Fruit fly (Drosophila melanogaster): ENCODE data around the gene CG15544.

Gene CG15544

dm6 chr3R:30813903-30814339, 13.7 kb upstream of the CG15544 start (continued):
- peak; percentile 36 for TF ChIP-seq Neu2 (GFP tag; optimal IDR thresholded peaks at IDR 0.05; ENCODE audit: borderline replicate concordance)
- TF ChIP-seq Mes4 (GFP tag; optimal IDR thresholded peaks at IDR 0.05) = peak; percentile 68
- peak; percentile 91 for TF ChIP-seq CG7839 (tag; optimal IDR thresholded peaks at IDR 0.05)
- TF ChIP-seq NC2α (GFP tag; optimal IDR thresholded peaks at IDR 0.05) = peak; percentile 61
- TF ChIP-seq CG4404 (GFP tag; IDR thresholded peaks at IDR 0.05) = peak; percentile 54
- peak; percentile 69 for TF ChIP-seq jing (GFP tag; optimal IDR thresholded peaks at IDR 0.05)
- no peak for TF ChIP-seq Scr (GFP tag; IDR thresholded peaks at IDR 0.05; ENCODE audit: partially characterized antibody)
- no peak for TF ChIP-seq CG42726 (GFP tag; IDR thresholded peaks at IDR 0.05; ENCODE audit: partially characterized antibody)
- peak; percentile 49 for TF ChIP-seq sima (GFP tag; optimal IDR thresholded peaks at IDR 0.05)
- TF ChIP-seq CG6854 (GFP tag; optimal IDR thresholded peaks at IDR 0.05) = peak; percentile 69
- TF ChIP-seq CG7357 (GFP tag; IDR thresholded peaks at IDR 0.05) = peak; percentile 80
- no peak for TF ChIP-seq Usf (GFP tag; optimal IDR thresholded peaks at IDR 0.05)
- TF ChIP-seq mld (GFP tag; IDR thresholded peaks at IDR 0.05; ENCODE audit: partially characterized antibody) = no peak
- TF ChIP-seq onecut (GFP tag; IDR thresholded peaks at IDR 0.05) = peak; percentile 78
- peak; percentile 85 for TF ChIP-seq Vsx1 (GFP tag; optimal IDR thresholded peaks at IDR 0.05)
- TF ChIP-seq stc (GFP tag; IDR thresholded peaks at IDR 0.05) = peak; percentile 89
- TF ChIP-seq GATAe (GFP tag; conservative IDR thresholded peaks at IDR 0.05) = no peak
- TF ChIP-seq CG17829 (tag; optimal IDR thresholded peaks at IDR 0.05) = peak; percentile 91
- peak; percentile 86 for TF ChIP-seq CG6689 (GFP tag; IDR thresholded peaks at IDR 0.05)
- peak; percentile 5 for TF ChIP-seq mirr (GFP tag; optimal IDR thresholded peaks at IDR 0.05)
- no peak for TF ChIP-seq Tbp (GFP tag; optimal IDR thresholded peaks at IDR 0.05)
- peak in 1 of 2 experiments; percentile 92 for TF ChIP-seq bsh (GFP tag; optimal IDR thresholded peaks at IDR 0.05)
- TF ChIP-seq D19A (tag; optimal IDR thresholded peaks at IDR 0.05) = peak; percentile 74
- peak; percentile 86 for TF ChIP-seq kni (GFP tag; optimal IDR thresholded peaks at IDR 0.05)
- peak; percentile 66 for TF ChIP-seq ewg (GFP tag; optimal IDR thresholded peaks at IDR 0.05)
- peak; percentile 82 for TF ChIP-seq eyg (GFP tag; optimal IDR thresholded peaks at IDR 0.05)
- TF ChIP-seq CG10321 (GFP tag; IDR thresholded peaks at IDR 0.05) = peak; percentile 48; the same call in 1 of the 2 replicates
- peak; percentile 70 for TF ChIP-seq CG18476 (GFP tag; optimal IDR thresholded peaks at IDR 0.05)
- peak; percentile 45 for TF ChIP-seq CG4360 (GFP tag; IDR thresholded peaks at IDR 0.05)
- TF ChIP-seq CG30403 (GFP tag; optimal IDR thresholded peaks at IDR 0.05) = peak; percentile 87
- TF ChIP-seq HLH54F (GFP tag; optimal IDR thresholded peaks at IDR 0.05) = peak; percentile 49
- TF ChIP-seq E2f2 (GFP tag; IDR thresholded peaks at IDR 0.05) = peak; percentile 62
- peak; percentile 86 for TF ChIP-seq Oli (tag; optimal IDR thresholded peaks at IDR 0.05)
- peak; percentile 64 for TF ChIP-seq CG5953 (GFP tag; IDR thresholded peaks at IDR 0.05)
- no peak for TF ChIP-seq hth (optimal IDR thresholded peaks at IDR 0.05)
- peak; percentile 92 for TF ChIP-seq CG1603 (tag; optimal IDR thresholded peaks at IDR 0.05)
- peak; percentile 75 for TF ChIP-seq CG11398 (GFP tag; optimal IDR thresholded peaks at IDR 0.05)
- TF ChIP-seq tna (GFP tag; IDR thresholded peaks at IDR 0.05; ENCODE audit: partially characterized antibody) = no peak
- peak; percentile 77 for TF ChIP-seq CoRest (tag; optimal IDR thresholded peaks at IDR 0.05)
- TF ChIP-seq sug (tag; optimal IDR thresholded peaks at IDR 0.05) = peak; percentile 52
- peak; percentile 74 for TF ChIP-seq CG6683 (GFP tag; optimal IDR thresholded peaks at IDR 0.05)
- peak; percentile 68 for TF ChIP-seq CG1024 (GFP tag; IDR thresholded peaks at IDR 0.05)
- TF ChIP-seq CG8388 (GFP tag; optimal IDR thresholded peaks at IDR 0.05) = peak; percentile 88
- no peak for TF ChIP-seq ato (GFP tag; IDR thresholded peaks at IDR 0.05; ENCODE audit: partially characterized antibody)
- TF ChIP-seq az2 (GFP tag; optimal IDR thresholded peaks at IDR 0.05) = peak; percentile 82
- peak; percentile 80 for TF ChIP-seq esg (GFP tag; conservative IDR thresholded peaks at IDR 0.05)
- no peak for TF ChIP-seq HLH4C (GFP tag; IDR thresholded peaks at IDR 0.05; ENCODE audit: partially characterized antibody)
- TF ChIP-seq CG12071 (GFP tag; optimal IDR thresholded peaks at IDR 0.05) = peak; percentile 83
- no peak for TF ChIP-seq Sin3A (optimal IDR thresholded peaks at IDR 0.05)
- TF ChIP-seq peb (GFP tag; IDR thresholded peaks at IDR 0.05) = peak; percentile 75
- TF ChIP-seq gce (GFP tag; IDR thresholded peaks at IDR 0.05) = peak; percentile 80; the same call in 2 of the 3 replicates

Data from whole organism, embryonic.